Fruit fly (Drosophila melanogaster) Kc167 (cell line): ENCODE measurements around the gene CG13643.

ENCODE experiments used
- psq ChIP-seq: fragments of >200 bp; optimal IDR thresholded peaks from 2 replicates; lab custom pipeline; 2017; ENCODE audit warnings: missing external identifiers
- ttk ChIP-seq: sonication (Bioruptor generic); optimal IDR thresholded peaks from 2 replicates; lab custom pipeline; 2017; ENCODE audit warnings: missing external identifiers

- TF ChIP-seq ttk (no peak), psq (no peak)
Observed at dm6 chr3R:24876843-24877457, 28.9 kb downstream of the CG13643 start, which contains the start of the genes CG11089 and CG31381.
